Worm (Caenorhabditis elegans) whole organism, L4/young adult: Measurements from ENCODE around the gene C01G12.13.

Experiments used
- W03F9.2 ChIP-seq: fragments of 150-350 bp; optimal IDR thresholded peaks from 2 replicates; lab custom pipeline; 2014; ENCODE audit warnings: missing biosample characterization, missing genetic modification characterization
- him-1 ChIP-seq: sonication (generic microtip); optimal IDR thresholded peaks from 2 replicates; lab custom pipeline; 2016; ENCODE audit warnings: missing genotype, missing genetic modification reagents, missing genetic modification characterization, missing compliant biosample characterization

- TF ChIP-seq him-1 (tag; lab: Kevin White, UChicago) (no peak), W03F9.2 (tag; lab: Kevin White, UChicago) (no peak)
Observed at ce11 chrII:14587407-14587806, 10.9 kb downstream of the C01G12.13 start, which contains the start of gene C01G12.5.
